Fruit fly (Drosophila melanogaster) whole organism, embryonic: ENCODE measurements around the gene CG31268.

Experiments used
- Bteb2 ChIP-seq: fragments of 200-800 bp; sonication (Bioruptor generic); optimal IDR thresholded peaks from 2 replicates; lab custom pipeline; 2016; ENCODE audit warnings: missing biosample characterization, missing genetic modification characterization
- CG10565 ChIP-seq: fragments of 200-800 bp; sonication (Bioruptor generic); optimal IDR thresholded peaks from 3 replicates; lab custom pipeline; 2016; ENCODE audit warnings: missing biosample characterization, mild to moderate bottlenecking, missing genetic modification characterization
- CG6654 ChIP-seq: fragments of 200-800 bp; sonication (Bioruptor generic); optimal IDR thresholded peaks from 2 replicates; lab custom pipeline; 2017; ENCODE audit warnings: missing biosample characterization, mild to moderate bottlenecking, missing genetic modification characterization
- Sin3A ChIP-seq: fragments of >200 bp; optimal IDR thresholded peaks from 2 replicates; lab custom pipeline; 2018
- cg ChIP-seq: fragments of 200-800 bp; sonication (Bioruptor generic); optimal IDR thresholded peaks from 3 replicates; lab custom pipeline; 2019; ENCODE audit warnings: missing biosample characterization, mild to moderate bottlenecking, missing genetic modification characterization, moderate library complexity
- ci ChIP-seq: fragments of 200-800 bp; sonication (Bioruptor generic); IDR thresholded peaks from 3 replicates; pipeline ENCODE4 v1.3.6; 2022; ENCODE audit warnings: missing biosample characterization, missing genetic modification characterization
- corto ChIP-seq: fragments of 200-800 bp; sonication (Bioruptor generic); optimal IDR thresholded peaks from 2 replicates; lab custom pipeline; 2016; ENCODE audit warnings: missing biosample characterization, mild to moderate bottlenecking, missing genetic modification characterization, moderate library complexity
- schlank ChIP-seq: fragments of 200-800 bp; sonication (Bioruptor generic); optimal IDR thresholded peaks from 2 replicates; lab custom pipeline; 2018; ENCODE audit warnings: missing biosample characterization, mild to moderate bottlenecking, missing genetic modification characterization
- sens ChIP-seq: fragments of 200-800 bp; sonication (Bioruptor generic); peaks from one replicate; lab custom pipeline; 2016; ENCODE audit warnings: missing biosample characterization, missing genetic modification characterization

dm6 chr3R:17066828-17067430 is 35.3 kb downstream of the CG31268 start:
- TF ChIP-seq ci (no peak), cg (no peak), CG6654 (GFP tag; lab: Kevin White, UChicago) (no peak), sens (GFP tag; lab: Kevin White, UChicago) (no peak), corto (no peak), Bteb2 (GFP tag; lab: Kevin White, UChicago) (no peak), CG10565 (GFP tag; lab: Kevin White, UChicago) (no peak), schlank (tag; lab: Kevin White, UChicago) (no peak), Sin3A (lab: Kevin White, UChicago) (no peak)
